Worm (Caenorhabditis elegans) whole organism, young adult: ENCODE data around the gene gst-44.

ENCODE experiments used
- F22D6.2 ChIP-seq: sonication (generic microtip); optimal IDR thresholded peaks from 2 replicates; lab custom pipeline; 2016; ENCODE audit warnings: mild to moderate bottlenecking, missing genetic modification characterization, missing compliant biosample characterization
- F52B5.7 ChIP-seq: sonication (generic microtip); optimal IDR thresholded peaks from 2 replicates; lab custom pipeline; 2016; ENCODE audit warnings: mild to moderate bottlenecking, missing genetic modification characterization, missing compliant biosample characterization
- F57A8.1 ChIP-seq: fragments of 200-800 bp; sonication (Bioruptor generic); optimal IDR thresholded peaks from 2 replicates; lab custom pipeline; 2018; ENCODE audit warnings: mild to moderate bottlenecking, missing genetic modification characterization, moderate library complexity, missing compliant biosample characterization
- F57C9.4 ChIP-seq: sonication (generic microtip); optimal IDR thresholded peaks from 2 replicates; lab custom pipeline; 2017; ENCODE audit warnings: mild to moderate bottlenecking, missing genetic modification characterization, missing compliant biosample characterization
- K12H6.12 ChIP-seq: fragments of 200-800 bp; sonication (Bioruptor generic); optimal IDR thresholded peaks from 2 replicates; lab custom pipeline; 2018; ENCODE audit warnings: mild to moderate bottlenecking, missing genetic modification characterization, missing compliant biosample characterization
- T26A5.8 ChIP-seq: sonication (generic microtip); optimal IDR thresholded peaks from 2 replicates; lab custom pipeline; 2016; ENCODE audit warnings: missing genetic modification characterization, missing compliant biosample characterization
- ZK185.1 ChIP-seq: sonication (generic microtip); optimal IDR thresholded peaks from 2 replicates; lab custom pipeline; 2016; ENCODE audit warnings: mild to moderate bottlenecking, missing genetic modification characterization, missing compliant biosample characterization; ENCODE audit not compliant: poor library complexity, severe bottlenecking
- athp-1 ChIP-seq: sonication (generic microtip); optimal IDR thresholded peaks from 2 replicates; lab custom pipeline; 2017; ENCODE audit warnings: mild to moderate bottlenecking, missing genetic modification characterization, missing compliant biosample characterization
- attf-5 ChIP-seq: fragments of 200-800 bp; sonication (Bioruptor generic); optimal IDR thresholded peaks from 2 replicates; lab custom pipeline; 2018; ENCODE audit warnings: mild to moderate bottlenecking, missing genetic modification characterization, missing compliant biosample characterization
- attf-6 ChIP-seq: fragments of 200-800 bp; sonication (Bioruptor generic); IDR thresholded peaks from 2 replicates; pipeline ENCODE4 v1.3.6; 2022; ENCODE audit warnings: missing genetic modification reagents, missing genetic modification characterization, missing compliant biosample characterization
- bed-2 ChIP-seq: fragments of 200-800 bp; sonication (Bioruptor generic); IDR thresholded peaks from 2 replicates; pipeline ENCODE4 v1.3.6; 2022; ENCODE audit warnings: missing genetic modification reagents, missing genetic modification characterization, missing compliant biosample characterization
- chd-7 ChIP-seq: sonication (generic microtip); optimal IDR thresholded peaks from 2 replicates; lab custom pipeline; 2016; ENCODE audit warnings: mild to moderate bottlenecking, missing genetic modification characterization, moderate library complexity, missing compliant biosample characterization
- dox-1 ChIP-seq: fragments of 200-800 bp; sonication (Bioruptor generic); IDR thresholded peaks from 2 replicates; pipeline ENCODE4 v1.3.6; 2022; ENCODE audit warnings: missing genetic modification reagents, missing genetic modification characterization, missing compliant biosample characterization
- dpff-1 ChIP-seq: sonication (generic microtip); optimal IDR thresholded peaks from 2 replicates; lab custom pipeline; 2017; ENCODE audit warnings: mild to moderate bottlenecking, missing genetic modification characterization, missing compliant biosample characterization
- dpl-1 ChIP-seq: fragments of 150-350 bp; optimal IDR thresholded peaks from 2 replicates; lab custom pipeline; 2014; ENCODE audit warnings: missing biosample characterization, missing genetic modification reagents, missing genetic modification characterization
- egl-18 ChIP-seq: fragments of 200-800 bp; sonication (Bioruptor generic); IDR thresholded peaks from 2 replicates; pipeline ENCODE4 v1.3.6; 2022; ENCODE audit warnings: missing genetic modification reagents, missing genetic modification characterization, missing compliant biosample characterization
- egl-44 ChIP-seq: fragments of 200-800 bp; sonication (Bioruptor generic); IDR thresholded peaks from 2 replicates; pipeline ENCODE4 v1.3.6; 2022; ENCODE audit warnings: missing genetic modification reagents, missing genetic modification characterization, missing compliant biosample characterization
- egrh-3 ChIP-seq: fragments of 200-800 bp; sonication (Bioruptor generic); IDR thresholded peaks from 2 replicates; pipeline ENCODE4 v1.3.6; 2022; ENCODE audit warnings: missing genetic modification reagents, missing genetic modification characterization, missing compliant biosample characterization
- ets-4 ChIP-seq: fragments of 200-800 bp; sonication (Bioruptor generic); optimal IDR thresholded peaks from 2 replicates; lab custom pipeline; 2018; ENCODE audit warnings: mild to moderate bottlenecking, missing genetic modification characterization, missing compliant biosample characterization
- fkh-3 ChIP-seq: sonication (generic microtip); optimal IDR thresholded peaks from 2 replicates; lab custom pipeline; 2016; ENCODE audit warnings: mild to moderate bottlenecking, missing genetic modification characterization, missing compliant biosample characterization
- gei-17 ChIP-seq: fragments of 200-800 bp; sonication (Bioruptor generic); optimal IDR thresholded peaks from 2 replicates; lab custom pipeline; 2018; ENCODE audit warnings: mild to moderate bottlenecking, missing genetic modification characterization, missing compliant biosample characterization
- hlh-26 ChIP-seq: fragments of 200-800 bp; sonication (Bioruptor generic); conservative IDR thresholded peaks from 2 replicates; pipeline ENCODE4 v1.3.6; 2022; ENCODE audit warnings: missing genetic modification reagents, missing genetic modification characterization, missing compliant biosample characterization
- hmg-1.2 ChIP-seq: fragments of 200-800 bp; sonication (Bioruptor generic); IDR thresholded peaks from 2 replicates; pipeline ENCODE4 v1.3.6; 2022; ENCODE audit warnings: missing genetic modification reagents, missing genetic modification characterization, missing compliant biosample characterization
- hmg-20 ChIP-seq: fragments of 200-800 bp; sonication (Bioruptor generic); IDR thresholded peaks from 2 replicates; pipeline ENCODE4 v1.3.6; 2022; ENCODE audit warnings: missing genetic modification reagents, missing genetic modification characterization, missing compliant biosample characterization
- hrde-1 ChIP-seq: sonication (generic microtip); optimal IDR thresholded peaks from 2 replicates; lab custom pipeline; 2016; ENCODE audit warnings: missing genetic modification characterization, mild to moderate bottlenecking, missing compliant biosample characterization, moderate library complexity, missing genotype, missing genetic modification reagents, borderline replicate concordance
- lag-1 ChIP-seq: fragments of 200-800 bp; sonication (Bioruptor generic); IDR thresholded peaks from 2 replicates; pipeline ENCODE4 v1.3.6; 2022; ENCODE audit warnings: missing genetic modification reagents, missing genetic modification characterization, missing compliant biosample characterization
- lin-40 ChIP-seq: sonication (generic microtip); optimal IDR thresholded peaks from 2 replicates; lab custom pipeline; 2016; ENCODE audit warnings: missing genetic modification characterization, mild to moderate bottlenecking, missing compliant biosample characterization, missing genotype, missing genetic modification reagents
- madf-8 ChIP-seq: fragments of 200-800 bp; sonication (Bioruptor generic); conservative IDR thresholded peaks from 2 replicates; pipeline ENCODE4 v1.3.6; 2022; ENCODE audit warnings: missing genetic modification reagents, missing genetic modification characterization, missing compliant biosample characterization
- mcd-1 ChIP-seq: fragments of 200-800 bp; sonication (Bioruptor generic); IDR thresholded peaks from 2 replicates; pipeline ENCODE4 v1.3.6; 2022; ENCODE audit warnings: missing genetic modification reagents, missing genetic modification characterization, missing compliant biosample characterization
- nfya-1 ChIP-seq: sonication (generic microtip); optimal IDR thresholded peaks from 2 replicates; lab custom pipeline; 2017; ENCODE audit warnings: antibody characterized with exemption, missing compliant biosample characterization, missing genetic modification characterization, borderline replicate concordance; ENCODE audit not compliant: insufficient read depth
- nfyb-1 ChIP-seq: fragments of 200-800 bp; sonication (Bioruptor generic); IDR thresholded peaks from 2 replicates; pipeline ENCODE4 v1.3.6; 2022; ENCODE audit warnings: missing genetic modification reagents, missing genetic modification characterization, missing compliant biosample characterization
- nhr-179 ChIP-seq: sonication (generic microtip); optimal IDR thresholded peaks from 2 replicates; lab custom pipeline; 2016; ENCODE audit warnings: mild to moderate bottlenecking, missing genetic modification characterization, missing compliant biosample characterization
- rcor-1 ChIP-seq: fragments of 200-800 bp; sonication (Bioruptor generic); IDR thresholded peaks from 2 replicates; pipeline ENCODE4 v1.3.6; 2022; ENCODE audit warnings: missing genetic modification reagents, missing genetic modification characterization, missing compliant biosample characterization
- sdz-38 ChIP-seq: sonication (generic microtip); optimal IDR thresholded peaks from 2 replicates; lab custom pipeline; 2016; ENCODE audit warnings: missing genotype, missing genetic modification characterization, missing compliant biosample characterization
- tbp1 ChIP-seq: fragments of 200-800 bp; sonication (Bioruptor generic); optimal IDR thresholded peaks from 2 replicates; lab custom pipeline; 2018; ENCODE audit warnings: mild to moderate bottlenecking, missing genetic modification characterization, missing compliant biosample characterization
- unc-62 ChIP-seq: fragments of 150-350 bp; optimal IDR thresholded peaks from 2 replicates; lab custom pipeline; 2014; ENCODE audit warnings: missing biosample characterization, missing genetic modification reagents, missing genetic modification characterization
- xnd-1 ChIP-seq: sonication (generic microtip); optimal IDR thresholded peaks from 2 replicates; lab custom pipeline; 2016; ENCODE audit warnings: missing genotype, missing genetic modification reagents, missing genetic modification characterization, missing compliant biosample characterization
- zfh-2 ChIP-seq: fragments of 200-800 bp; sonication (Bioruptor generic); conservative IDR thresholded peaks from 2 replicates; pipeline ENCODE4 v1.3.6; 2022; ENCODE audit warnings: missing genetic modification reagents, missing genetic modification characterization, missing compliant biosample characterization
- ztf-18 ChIP-seq: sonication (generic microtip); optimal IDR thresholded peaks from 2 replicates; lab custom pipeline; 2016; ENCODE audit warnings: missing genotype, mild to moderate bottlenecking, missing genetic modification characterization, missing compliant biosample characterization
- ztf-22 ChIP-seq: fragments of 200-800 bp; sonication (Bioruptor generic); optimal IDR thresholded peaks from 2 replicates; lab custom pipeline; 2018; ENCODE audit warnings: mild to moderate bottlenecking, missing genetic modification characterization, moderate library complexity, missing compliant biosample characterization
- ztf-25 ChIP-seq: fragments of 200-800 bp; sonication (Bioruptor generic); IDR thresholded peaks from 2 replicates; pipeline ENCODE4 v1.3.6; 2022; ENCODE audit warnings: missing genetic modification reagents, missing genetic modification characterization, missing compliant biosample characterization
- ztf-26 ChIP-seq: sonication (generic microtip); optimal IDR thresholded peaks from 2 replicates; lab custom pipeline; 2017; ENCODE audit warnings: missing genetic modification characterization, missing compliant biosample characterization
- ztf-3 ChIP-seq: fragments of 200-800 bp; sonication (Bioruptor generic); optimal IDR thresholded peaks from 2 replicates; lab custom pipeline; 2018; ENCODE audit warnings: mild to moderate bottlenecking, missing genetic modification characterization, missing compliant biosample characterization
- ztf-6 ChIP-seq: fragments of 200-800 bp; sonication (Bioruptor generic); IDR thresholded peaks from 2 replicates; pipeline ENCODE4 v1.3.6; 2022; ENCODE audit warnings: missing genetic modification reagents, missing genetic modification characterization, missing compliant biosample characterization

gst-44 gene

DNA sequence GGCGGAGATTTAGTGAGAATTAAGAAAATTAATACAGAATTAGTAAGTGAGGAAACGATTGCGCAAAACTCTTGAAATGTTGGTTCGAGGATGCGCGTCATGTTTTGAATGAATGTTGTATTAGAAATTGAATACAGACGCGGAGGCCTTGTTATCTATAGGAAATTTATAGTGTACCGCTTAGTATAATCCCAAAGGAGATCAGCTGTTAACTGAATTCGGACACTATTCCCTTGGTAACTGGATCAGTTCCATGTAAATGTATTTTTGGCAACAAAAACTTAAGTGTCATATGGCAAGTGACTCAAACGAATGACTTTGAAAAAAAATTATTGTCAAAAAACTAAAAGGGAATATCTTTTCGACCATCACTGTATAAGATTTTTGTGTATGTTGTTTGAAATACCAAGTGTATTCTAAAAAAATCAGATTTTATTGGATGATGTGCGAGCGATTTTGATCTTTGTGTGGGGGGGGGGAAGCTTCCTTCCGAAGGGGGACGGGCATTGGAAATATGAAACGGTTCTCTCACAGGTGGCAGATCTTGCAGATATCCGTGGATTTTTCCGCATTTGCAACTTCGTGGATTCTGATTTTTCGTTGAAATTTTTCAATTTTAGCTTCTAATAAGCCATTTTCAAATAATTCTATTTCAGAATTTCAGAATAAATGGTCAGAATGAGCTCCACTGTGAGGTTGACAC lies 44.1 kb upstream of the gst-44 start, which contains the start of the genes W08G11.5 and W08G11.1:
Gene W08G11.5 (minus strand): TSS at position 101 of the 703 bp plus-strand sequence.
Gene W08G11.1 (plus strand): TSS at position 653 of the 703 bp plus-strand sequence.
- TF ChIP-seq F22D6.2 (tag; lab: Kevin White, UChicago) (no peak), gei-17 (GFP tag; lab: Kevin White, UChicago) (no peak), egrh-3 (no peak), athp-1 (no peak), mcd-1 (GFP tag; lab: Robert Waterston, UW) (no peak), attf-5 (GFP tag; lab: Kevin White, UChicago) (no peak), dpff-1 (tag; lab: Kevin White, UChicago) (no peak), fkh-3 (no peak), nfya-1 (tag; lab: Kevin White, UChicago) (no peak), xnd-1 (tag; lab: Kevin White, UChicago) (no peak), ztf-25 (GFP tag; lab: Robert Waterston, UW) (no peak)
- TF ChIP-seq, all 124 proteins: peak for 0

ce11 chrV:16350061-16350460 lies 40.6 kb upstream of the gst-44 start:
- no peak for TF ChIP-seq bed-2
- TF ChIP-seq lag-1 (GFP tag; lab: Robert Waterston, UW): no peak
- no peak for TF ChIP-seq ztf-26 (tag; lab: Kevin White, UChicago)
- no peak for TF ChIP-seq F57A8.1
- TF ChIP-seq ztf-3 (GFP tag; lab: Kevin White, UChicago): no peak
- TF ChIP-seq dox-1 (GFP tag; lab: Robert Waterston, UW): no peak

DNA sequence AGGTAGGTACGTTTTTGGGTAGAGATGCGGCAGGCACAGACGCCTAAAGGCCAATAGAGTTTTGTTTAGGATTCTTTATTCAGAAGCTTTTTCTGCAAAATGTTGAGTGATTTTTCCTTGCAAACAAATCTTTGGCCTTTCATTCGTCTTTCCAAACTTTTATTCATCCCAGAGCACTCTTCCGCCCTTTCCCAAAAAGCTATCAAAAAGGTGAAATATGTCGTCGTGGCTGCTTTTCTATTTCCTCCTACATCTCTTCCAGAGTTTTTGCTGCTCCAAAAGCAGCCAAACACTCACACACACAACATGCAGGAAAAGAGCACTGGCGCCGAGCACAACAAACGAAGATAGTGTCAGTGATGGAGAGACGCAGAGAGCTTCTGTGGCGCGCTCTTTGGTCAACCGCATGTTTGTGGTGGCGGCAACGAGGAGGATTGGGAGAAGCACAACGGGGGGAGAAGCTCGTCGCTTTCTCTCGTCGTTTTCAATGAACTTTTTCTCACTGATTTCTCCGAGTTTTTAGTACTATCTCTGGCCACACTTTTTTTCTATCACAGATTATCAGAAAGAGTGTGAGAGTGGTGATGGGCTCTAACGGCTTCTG lies 39.8 kb upstream of the gst-44 start:
- no peak for TF ChIP-seq ztf-18 (tag; lab: Kevin White, UChicago)
- TF ChIP-seq nfyb-1 (GFP tag; lab: Robert Waterston, UW): peak; percentile 61; the same call in 1 of the 2 replicates
- no peak for TF ChIP-seq bed-2
- TF ChIP-seq egl-44 (GFP tag; lab: Robert Waterston, UW): no peak
- peak; percentile 77 for TF ChIP-seq hmg-1.2
- no peak for TF ChIP-seq ZK185.1
- TF ChIP-seq K12H6.12 (tag; lab: Kevin White, UChicago): peak; percentile 65
- no peak for TF ChIP-seq hlh-26 (GFP tag; lab: Robert Waterston, UW)
- peak; percentile 48 for TF ChIP-seq ets-4 (GFP tag; lab: Kevin White, UChicago)
- no peak for TF ChIP-seq nhr-179 (tag; lab: Kevin White, UChicago)
- TF ChIP-seq tbp1 (GFP tag; lab: Kevin White, UChicago): no peak
- TF ChIP-seq ztf-22 (GFP tag; lab: Kevin White, UChicago): no peak
- TF ChIP-seq rcor-1 (GFP tag; lab: Robert Waterston, UW): no peak
- no peak for TF ChIP-seq egl-18
- TF ChIP-seq lin-40: no peak
- TF ChIP-seq zfh-2 (GFP tag; lab: Robert Waterston, UW): peak; percentile 92
- TF ChIP-seq F52B5.7: no peak
- TF ChIP-seq F57C9.4 (tag; lab: Kevin White, UChicago): no peak
- TF ChIP-seq fkh-3: no peak
- TF ChIP-seq dpl-1 (GFP tag; lab: Kevin White, UChicago): no peak
- no peak for TF ChIP-seq attf-6
- no peak for TF ChIP-seq hmg-20 (GFP tag; lab: Robert Waterston, UW)
- no peak for TF ChIP-seq ztf-6 (GFP tag; lab: Robert Waterston, UW)
- TF ChIP-seq madf-8 (GFP tag; lab: Robert Waterston, UW): no peak
- no peak for TF ChIP-seq hrde-1 (tag; lab: Kevin White, UChicago)
- no peak for TF ChIP-seq unc-62 (GFP tag; lab: Kevin White, UChicago)
- TF ChIP-seq chd-7 (tag; lab: Kevin White, UChicago): no peak
- TF ChIP-seq sdz-38 (tag; lab: Kevin White, UChicago): no peak
- no peak for TF ChIP-seq T26A5.8 (tag; lab: Kevin White, UChicago)
- peak; percentile 42; the same call in 1 of the 2 replicates for TF ChIP-seq dox-1 (GFP tag; lab: Robert Waterston, UW)
